Worm (Caenorhabditis elegans) whole organism, mixed stage, embryonic: ENCODE results near the gene T28C12.1.

ENCODE experiments used
- elt-3 ChIP-seq: fragments of 150-350 bp; optimal IDR thresholded peaks from 2 replicates; lab custom pipeline; 2014; ENCODE audit warnings: missing biosample characterization, missing genetic modification characterization
- nhr-12 ChIP-seq: fragments of 150-350 bp; optimal IDR thresholded peaks from 2 replicates; lab custom pipeline; 2014; ENCODE audit warnings: missing biosample characterization, missing genetic modification characterization
- nhr-2 ChIP-seq: fragments of 150-350 bp; optimal IDR thresholded peaks from 2 replicates; lab custom pipeline; 2014; ENCODE audit warnings: missing biosample characterization, missing genetic modification characterization
- unc-39 ChIP-seq: fragments of 150-350 bp; optimal IDR thresholded peaks from 2 replicates; lab custom pipeline; 2014; ENCODE audit warnings: missing biosample characterization, missing genetic modification characterization

DNA sequence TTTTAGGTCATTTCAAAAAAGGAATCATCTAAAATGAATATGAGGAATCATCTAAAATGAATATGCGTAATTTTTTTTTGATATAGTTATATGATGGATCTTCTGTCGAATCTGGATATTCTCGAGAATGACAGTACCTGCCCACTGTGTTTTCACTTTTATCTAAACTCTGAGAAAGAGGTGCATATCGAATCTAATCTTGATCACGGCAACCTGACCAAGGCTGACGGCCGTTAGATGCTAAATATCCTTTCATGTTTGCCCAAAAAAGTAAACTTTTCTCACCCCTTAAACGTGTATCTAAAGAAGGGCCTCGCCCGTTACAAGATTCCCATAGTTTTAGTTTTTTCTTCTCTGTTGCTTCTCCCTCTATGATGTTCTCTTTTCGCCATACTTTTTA lies 29.2 kb upstream of the T28C12.1 start:
- TF ChIP-seq nhr-2 = no peak
- no peak for TF ChIP-seq nhr-12
- no peak for TF ChIP-seq elt-3 (tag; lab: Kevin White, UChicago)
- no peak for TF ChIP-seq unc-39
